Worm (Caenorhabditis elegans): ENCODE results near the gene R11H6.5.

Gene R11H6.5

ce11 chrV:14658131-14658530 lies 46.1 kb upstream of the R11H6.5 start, which contains the start of gene slc-25A29 (continued):
- peak; percentile 37 for TF ChIP-seq nhr-25 (tag; optimal IDR thresholded peaks at IDR 0.05)
- no peak for TF ChIP-seq nhr-28 (tag; optimal IDR thresholded peaks at IDR 0.05)
- TF ChIP-seq ztf-4 (tag; optimal IDR thresholded peaks at IDR 0.05), result no peak

ce11 chrV:14656970-14657369 lies 44.9 kb upstream of the R11H6.5 start:
- TF ChIP-seq nhr-67 (tag; optimal IDR thresholded peaks at IDR 0.05), result no peak
- no peak for TF ChIP-seq hmg-11 (tag; optimal IDR thresholded peaks at IDR 0.05)

ce11 chrV:14655689-14656088 lies 43.7 kb upstream of the R11H6.5 start:
- no peak for TF ChIP-seq aly-2 (tag; optimal IDR thresholded peaks at IDR 0.05)
- no peak for TF ChIP-seq unc-62 (GFP tag; optimal IDR thresholded peaks at IDR 0.05)
- no peak for TF ChIP-seq ama-1 (optimal IDR thresholded peaks at IDR 0.05)
- no peak for TF ChIP-seq fkh-2 (tag; optimal IDR thresholded peaks at IDR 0.05)
- TF ChIP-seq skn-1 (tag; optimal IDR thresholded peaks at IDR 0.05), result no peak
- TF ChIP-seq egl-27 (tag; optimal IDR thresholded peaks at IDR 0.05), result no peak
- no peak for TF ChIP-seq nhr-67 (tag; optimal IDR thresholded peaks at IDR 0.05)
- TF ChIP-seq tbx-2 (tag; optimal IDR thresholded peaks at IDR 0.05), result no peak
- TF ChIP-seq elt-3 (tag; optimal IDR thresholded peaks at IDR 0.05), result no peak
- no peak for TF ChIP-seq nhr-12 (tag; optimal IDR thresholded peaks at IDR 0.05)
- no peak for TF ChIP-seq nhr-76 (tag; optimal IDR thresholded peaks at IDR 0.05)
- TF ChIP-seq ztf-11 (tag; optimal IDR thresholded peaks at IDR 0.05), result no peak
- no peak for TF ChIP-seq pqm-1 (tag; optimal IDR thresholded peaks at IDR 0.05)

- no peak for TF ChIP-seq nhr-11 (tag; optimal IDR thresholded peaks at IDR 0.05)
- no peak for TF ChIP-seq lin-39 (tag; optimal IDR thresholded peaks at IDR 0.05)
These were observed 38.6 kb upstream of the R11H6.5 start for ce11 chrV:14650631-14651030.

- TF ChIP-seq fkh-10 (GFP tag; optimal IDR thresholded peaks at IDR 0.05), result peak; percentile 12
- peak; percentile 6 for TF ChIP-seq nfya-1 (tag; optimal IDR thresholded peaks at IDR 0.05; ENCODE audit: insufficient read depth)
- TF ChIP-seq egl-5 (tag; optimal IDR thresholded peaks at IDR 0.05), result peak; percentile 39
- no peak for TF ChIP-seq ceh-16 (tag; optimal IDR thresholded peaks at IDR 0.05)
- TF ChIP-seq skn-1 (tag; optimal IDR thresholded peaks at IDR 0.05), result peak; percentile 17
- TF ChIP-seq unc-62 (GFP tag; optimal IDR thresholded peaks at IDR 0.05), result no peak
These were observed 37.9 kb upstream of the R11H6.5 start for ce11 chrV:14649929-14650328.

- TF ChIP-seq aly-2 (tag; optimal IDR thresholded peaks at IDR 0.05) (no peak), ceh-28 (tag; optimal IDR thresholded peaks at IDR 0.05) (no peak), R02D3.7 (tag; optimal IDR thresholded peaks at IDR 0.05) (no peak), fkh-10 (GFP tag; optimal IDR thresholded peaks at IDR 0.05) (peak; percentile 80)
These were observed 36.8 kb upstream of the R11H6.5 start for ce11 chrV:14648825-14649224.

ce11 chrV:14645817-14646789 lies 34.1 kb upstream of the R11H6.5 start, which contains the start of the genes rfc-1 and pmp-3:
TSS of gene rfc-1 (minus strand) at chrV:14645979.
TSS of gene pmp-3 (plus strand) at chrV:14646739.
- TF ChIP-seq hmg-11 (tag; optimal IDR thresholded peaks at IDR 0.05) (peak; percentile 39), fos-1 (tag; optimal IDR thresholded peaks at IDR 0.05) (no peak), nfya-1 (tag; optimal IDR thresholded peaks at IDR 0.05; ENCODE audit: insufficient read depth) (peak; percentile 9), nhr-23 (tag; optimal IDR thresholded peaks at IDR 0.05) (peak; percentile 5), daf-12 (tag; optimal IDR thresholded peaks at IDR 0.05) (no peak), lin-15B (tag; optimal IDR thresholded peaks at IDR 0.05) (peak; percentile 31), jun-1 (tag; optimal IDR thresholded peaks at IDR 0.05) (no peak), pha-4 (tag; optimal IDR thresholded peaks at IDR 0.05) (peak; percentile 30)
